Fruit fly (Drosophila melanogaster) whole organism, embryonic: Measurements from ENCODE around the gene Moca-cyp.

ENCODE experiments used
- BEAF-32 ChIP-seq: fragments of 200-800 bp; sonication (Bioruptor generic); optimal IDR thresholded peaks from 3 replicates; lab custom pipeline; 2017; ENCODE audit warnings: missing biosample characterization, missing genetic modification characterization, mild to moderate bottlenecking, moderate library complexity, missing genetic modification reagents
- CG15514 ChIP-seq: fragments of 200-800 bp; sonication (Bioruptor generic); optimal IDR thresholded peaks from 3 replicates; lab custom pipeline; 2017; ENCODE audit warnings: missing biosample characterization, missing genetic modification characterization, mild to moderate bottlenecking, moderate library complexity, missing genetic modification reagents
- CG3995 ChIP-seq: fragments of 200-800 bp; sonication (Bioruptor generic); optimal IDR thresholded peaks from 3 replicates; lab custom pipeline; 2016; ENCODE audit warnings: missing biosample characterization, missing genetic modification characterization
- Optix ChIP-seq: fragments of 200-800 bp; sonication (Bioruptor generic); IDR thresholded peaks from 3 replicates; pipeline ENCODE4 v1.3.6; 2022; ENCODE audit warnings: missing biosample characterization, missing genetic modification characterization
- Taf1 ChIP-seq: fragments of 200-800 bp; sonication (Bioruptor generic); IDR thresholded peaks from 2 replicates; pipeline ENCODE4 v1.3.6; 2022; ENCODE audit warnings: missing biosample characterization, missing genetic modification characterization
- dm ChIP-seq: fragments of 200-800 bp; sonication (Bioruptor generic); optimal IDR thresholded peaks from 3 replicates; lab custom pipeline; 2016; ENCODE audit warnings: missing biosample characterization, missing genetic modification characterization
- tup ChIP-seq: fragments of 200-800 bp; sonication (Bioruptor generic); optimal IDR thresholded peaks from 2 replicates; lab custom pipeline; 2016; ENCODE audit warnings: missing biosample characterization, mild to moderate bottlenecking, missing genetic modification characterization, moderate library complexity

DNA sequence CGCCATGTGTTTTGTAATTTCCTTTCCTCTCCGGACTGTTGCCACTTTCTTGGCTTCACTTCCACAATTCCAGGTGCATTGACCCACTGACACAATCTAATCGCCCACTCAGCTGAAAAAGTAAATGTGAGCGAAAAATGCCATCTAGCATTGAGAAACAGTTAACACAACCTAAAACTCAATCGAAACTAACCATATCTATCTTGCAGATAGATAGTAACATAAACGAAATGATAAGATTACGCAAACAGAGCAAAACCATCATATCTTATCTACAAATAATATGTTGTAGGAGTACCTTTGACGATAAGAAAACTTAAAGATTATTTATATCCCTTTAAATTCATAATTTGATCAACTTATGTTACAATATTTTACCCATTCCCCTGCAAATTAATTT lies 19.5 kb downstream of the Moca-cyp start:
- TF ChIP-seq BEAF-32 = no peak
- no peak for TF ChIP-seq CG3995 (GFP tag; lab: Kevin White, UChicago)
- no peak for TF ChIP-seq Taf1
- TF ChIP-seq Optix = no peak
- TF ChIP-seq CG15514 (GFP tag; lab: Kevin White, UChicago) = no peak
- no peak for TF ChIP-seq dm (GFP tag; lab: Kevin White, UChicago)
- no peak for TF ChIP-seq tup (GFP tag; lab: Kevin White, UChicago)
